Worm (Caenorhabditis elegans): ENCODE data around the gene srsx-39.

srsx-39 gene

ce11 chrV:15293865-15294264 is 37.3 kb upstream of the srsx-39 start, which contains the start of gene str-96:
Gene str-96, minus strand, starts transcription at chrV:15293965.
- TF ChIP-seq hlh-4 (tag; optimal IDR thresholded peaks at IDR 0.05) (no peak), fkh-8 (tag; optimal IDR thresholded peaks at IDR 0.05) (peak; percentile 32), nhr-11 (tag; optimal IDR thresholded peaks at IDR 0.05) (no peak), nhr-19 (GFP tag; conservative IDR thresholded peaks at IDR 0.05) (no peak), ceh-8 (GFP tag; optimal IDR thresholded peaks at IDR 0.05) (peak; percentile 86), mef-2 (tag; optimal IDR thresholded peaks at IDR 0.05) (no peak)

- TF ChIP-seq dpl-1 (GFP tag; optimal IDR thresholded peaks at IDR 0.05) (no peak), efl-1 (optimal IDR thresholded peaks at IDR 0.05) (no peak), efl-1 (GFP tag; optimal IDR thresholded peaks at IDR 0.05 in 1 of 2) (peak in 1 of 2 experiments; percentile 12), lin-15B (tag; optimal IDR thresholded peaks at IDR 0.05) (no peak), ceh-88 (GFP tag; IDR thresholded peaks at IDR 0.05) (no peak), ces-1 (GFP tag; optimal IDR thresholded peaks at IDR 0.05) (no peak)
Observed at ce11 chrV:15290995-15291394, 34.4 kb upstream of the srsx-39 start, which contains the start of gene cyp-34A2. Gene cyp-34A2, minus strand, starts transcription at chrV:15291095.

ce11 chrV:15287856-15288255 is 31.3 kb upstream of the srsx-39 start, which contains the start of gene cyp-34A1:
Gene cyp-34A1, minus strand, starts transcription at chrV:15287956.
- TF ChIP-seq hlh-4 (tag; optimal IDR thresholded peaks at IDR 0.05) (no peak), snpc-4 (tag; optimal IDR thresholded peaks at IDR 0.05) (no peak), nhr-84 (tag; optimal IDR thresholded peaks at IDR 0.05) (no peak), irx-1 (tag; optimal IDR thresholded peaks at IDR 0.05) (no peak), ceh-82 (tag; optimal IDR thresholded peaks at IDR 0.05) (no peak), dpl-1 (GFP tag; optimal IDR thresholded peaks at IDR 0.05) (no peak), nhr-90 (tag; optimal IDR thresholded peaks at IDR 0.05; ENCODE audit: poor library complexity) (no peak), sptf-1 (tag; optimal IDR thresholded peaks at IDR 0.05) (no peak), skn-1 (tag; optimal IDR thresholded peaks at IDR 0.05) (no peak), unc-30 (tag; optimal IDR thresholded peaks at IDR 0.05) (no peak), tbx-2 (tag; optimal IDR thresholded peaks at IDR 0.05) (no peak)

- TF ChIP-seq ceh-88 (GFP tag; IDR thresholded peaks at IDR 0.05) = no peak
- no peak for TF ChIP-seq sup-37 (GFP tag; optimal IDR thresholded peaks at IDR 0.05)
- no peak for TF ChIP-seq sptf-1 (tag; optimal IDR thresholded peaks at IDR 0.05)
- TF ChIP-seq ceh-82 (tag; optimal IDR thresholded peaks at IDR 0.05) = no peak
- no peak for TF ChIP-seq hlh-4 (tag; optimal IDR thresholded peaks at IDR 0.05)
- TF ChIP-seq lin-14 (GFP tag; optimal IDR thresholded peaks at IDR 0.05) = no peak
- no peak for TF ChIP-seq snu-23 (GFP tag; optimal IDR thresholded peaks at IDR 0.05)
- peak; percentile 28 to 88 (median 78) for TF ChIP-seq elt-3 (tag; optimal IDR thresholded peaks at IDR 0.05)
- no peak for TF ChIP-seq zip-4 (GFP tag; optimal IDR thresholded peaks at IDR 0.05)
- peak; percentile 83 for TF ChIP-seq nhr-85 (tag)
- no peak for TF ChIP-seq irx-1 (tag; optimal IDR thresholded peaks at IDR 0.05)
- no peak for TF ChIP-seq dpl-1 (GFP tag; optimal IDR thresholded peaks at IDR 0.05)
- TF ChIP-seq egl-27 (tag; optimal IDR thresholded peaks at IDR 0.05) = no peak
- TF ChIP-seq lin-13 (GFP tag; optimal IDR thresholded peaks at IDR 0.05) = no peak
- TF ChIP-seq unc-98 (GFP tag; IDR thresholded peaks at IDR 0.05) = no peak
- TF ChIP-seq pag-3 (tag; optimal IDR thresholded peaks at IDR 0.05; ENCODE audit: borderline replicate concordance, insufficient read depth) = no peak
- TF ChIP-seq ceh-8 (GFP tag; optimal IDR thresholded peaks at IDR 0.05) = no peak
- no peak for TF ChIP-seq aha-1 (tag; optimal IDR thresholded peaks at IDR 0.05)
- TF ChIP-seq zag-1 (tag; optimal IDR thresholded peaks at IDR 0.05) = no peak
- TF ChIP-seq C34B4.2 (tag; optimal IDR thresholded peaks at IDR 0.05) = no peak
- no peak for TF ChIP-seq alr-1 (tag; optimal IDR thresholded peaks at IDR 0.05; ENCODE audit: borderline replicate concordance)
- no peak for TF ChIP-seq efl-1 (optimal IDR thresholded peaks at IDR 0.05)
- TF ChIP-seq efl-1 (GFP tag; optimal IDR thresholded peaks at IDR 0.05 in 1 of 2) = peak in 1 of 2 experiments; percentile 88
- no peak for TF ChIP-seq mef-2 (tag; optimal IDR thresholded peaks at IDR 0.05)
- TF ChIP-seq lsy-2 (tag; optimal IDR thresholded peaks at IDR 0.05) = no peak
- TF ChIP-seq snpc-4 (tag; optimal IDR thresholded peaks at IDR 0.05) = no peak
- TF ChIP-seq efl-3 (GFP tag; optimal IDR thresholded peaks at IDR 0.05) = no peak
- peak; percentile 42 for TF ChIP-seq nhr-20 (tag; optimal IDR thresholded peaks at IDR 0.05)
Observed at ce11 chrV:15285984-15286383, 29.4 kb upstream of the srsx-39 start.

Data from whole organism, L1 larva.